Fruit fly (Drosophila melanogaster) whole organism, adult: Measurements from ENCODE around the gene Cpr97Ea.

ENCODE experiments used
- CG11617 ChIP-seq: fragments of 200-800 bp; sonication (Bioruptor generic); optimal IDR thresholded peaks from 2 replicates; lab custom pipeline; 2017; ENCODE audit warnings: mild to moderate bottlenecking, missing biosample characterization, missing genetic modification reagents, missing genetic modification characterization
- CG12768 ChIP-seq: fragments of 200-800 bp; sonication (Bioruptor generic); optimal IDR thresholded peaks from 2 replicates; lab custom pipeline; 2017; ENCODE audit warnings: missing biosample characterization, missing genetic modification characterization, mild to moderate bottlenecking, moderate library complexity, missing genetic modification reagents
- CG14711 ChIP-seq: fragments of 200-800 bp; sonication (Bioruptor generic); optimal IDR thresholded peaks from 2 replicates; lab custom pipeline; 2018; ENCODE audit warnings: missing biosample characterization, mild to moderate bottlenecking, missing genetic modification characterization, moderate library complexity
- CG1620 ChIP-seq: fragments of 200-800 bp; sonication (Bioruptor generic); optimal IDR thresholded peaks from 2 replicates; lab custom pipeline; 2016; ENCODE audit warnings: missing biosample characterization, missing genetic modification characterization
- CG33017 ChIP-seq: fragments of 200-800 bp; sonication (Bioruptor generic); optimal IDR thresholded peaks from 2 replicates; lab custom pipeline; 2018; ENCODE audit warnings: missing biosample characterization, mild to moderate bottlenecking, missing genetic modification characterization, moderate library complexity
- CG5204 ChIP-seq: fragments of 200-800 bp; sonication (Bioruptor generic); optimal IDR thresholded peaks from 2 replicates; lab custom pipeline; 2016; ENCODE audit warnings: missing biosample characterization, missing genetic modification characterization
- CG7045 ChIP-seq: fragments of 200-800 bp; sonication (Bioruptor generic); optimal IDR thresholded peaks from 2 replicates; lab custom pipeline; 2017; ENCODE audit warnings: missing biosample characterization, mild to moderate bottlenecking, missing genetic modification characterization
- CG7101 ChIP-seq: fragments of 200-800 bp; sonication (Bioruptor generic); optimal IDR thresholded peaks from 2 replicates; lab custom pipeline; 2018; ENCODE audit warnings: missing biosample characterization, mild to moderate bottlenecking, missing genetic modification characterization, moderate library complexity
- Clk ChIP-seq: fragments of 200-800 bp; sonication (Bioruptor generic); optimal IDR thresholded peaks from 2 replicates; lab custom pipeline; 2017; ENCODE audit warnings: missing biosample characterization, missing genetic modification characterization
- Crg-1 ChIP-seq: fragments of 200-800 bp; sonication (Bioruptor generic); optimal IDR thresholded peaks from 2 replicates; lab custom pipeline; 2016; ENCODE audit warnings: missing biosample characterization, missing genetic modification characterization
- Hr96 ChIP-seq: fragments of 200-800 bp; sonication (Bioruptor generic); optimal IDR thresholded peaks from 2 replicates; lab custom pipeline; 2016; ENCODE audit warnings: missing biosample characterization, missing genetic modification characterization
- Mnt ChIP-seq: fragments of 200-800 bp; sonication (Bioruptor generic); optimal IDR thresholded peaks from 2 replicates; lab custom pipeline; 2016; ENCODE audit warnings: missing biosample characterization, mild to moderate bottlenecking, missing genetic modification characterization
- bab1 ChIP-seq: fragments of 200-800 bp; sonication (Bioruptor generic); optimal IDR thresholded peaks from 3 replicates; lab custom pipeline; 2019; ENCODE audit warnings: missing biosample characterization, mild to moderate bottlenecking, missing genetic modification characterization, moderate library complexity
- cic ChIP-seq: fragments of 200-800 bp; sonication (Bioruptor generic); optimal IDR thresholded peaks from 2 replicates; lab custom pipeline; 2017; ENCODE audit warnings: missing biosample characterization, mild to moderate bottlenecking, missing genetic modification characterization, moderate library complexity
- cnc ChIP-seq, 2 experiments: fragments of >200 bp; optimal IDR thresholded peaks; 2 replicates each; lab custom pipeline; 2017
- kay ChIP-seq: fragments of 200-800 bp; sonication (Bioruptor generic); peaks from one replicate; lab custom pipeline; 2016; ENCODE audit warnings: missing biosample characterization, missing genetic modification characterization, borderline replicate concordance
- ovo ChIP-seq: fragments of 200-800 bp; sonication (Bioruptor generic); optimal IDR thresholded peaks from 2 replicates; lab custom pipeline; 2016; ENCODE audit warnings: missing biosample characterization, missing genetic modification characterization
- pad ChIP-seq: fragments of 200-800 bp; sonication (Bioruptor generic); optimal IDR thresholded peaks from 3 replicates; lab custom pipeline; 2017; ENCODE audit warnings: missing biosample characterization, missing genetic modification characterization, mild to moderate bottlenecking, moderate library complexity, missing genetic modification reagents
- toe ChIP-seq: fragments of 200-800 bp; sonication (Bioruptor generic); optimal IDR thresholded peaks from 2 replicates; lab custom pipeline; 2016; ENCODE audit warnings: missing biosample characterization, missing genetic modification characterization

Cpr97Ea gene

dm6 chr3R:27082752-27083151 is 4.8 kb downstream of the Cpr97Ea start:
- no peak for TF ChIP-seq CG11617 (GFP tag; lab: Kevin White, UChicago)
- no peak for TF ChIP-seq CG7045
- TF ChIP-seq kay (GFP tag; lab: Kevin White, UChicago): no peak
- no peak for TF ChIP-seq bab1 (GFP tag; lab: Kevin White, UChicago)
- TF ChIP-seq CG5204: no peak
- TF ChIP-seq pad (GFP tag; lab: Kevin White, UChicago): no peak
- TF ChIP-seq CG14711 (tag; lab: Kevin White, UChicago): no peak

dm6 chr3R:27076618-27077017 is 11.0 kb downstream of the Cpr97Ea start:
- TF ChIP-seq CG7045 (no peak), CG12768 (GFP tag; lab: Kevin White, UChicago) (no peak), CG14711 (tag; lab: Kevin White, UChicago) (no peak), bab1 (GFP tag; lab: Kevin White, UChicago) (no peak), cnc (optimal IDR thresholded peaks at IDR 0.05; lab: Kevin White, UChicago) (no peak), CG1620 (GFP tag; lab: Kevin White, UChicago) (no peak), CG11617 (GFP tag; lab: Kevin White, UChicago) (no peak), pad (GFP tag; lab: Kevin White, UChicago) (no peak), Hr96 (GFP tag; lab: Kevin White, UChicago) (no peak), cic (GFP tag; lab: Kevin White, UChicago) (no peak), CG33017 (no peak), kay (GFP tag; lab: Kevin White, UChicago) (no peak), Clk (no peak), Crg-1 (no peak), toe (no peak), Mnt (no peak), ovo (GFP tag; lab: Kevin White, UChicago) (no peak)

DNA sequence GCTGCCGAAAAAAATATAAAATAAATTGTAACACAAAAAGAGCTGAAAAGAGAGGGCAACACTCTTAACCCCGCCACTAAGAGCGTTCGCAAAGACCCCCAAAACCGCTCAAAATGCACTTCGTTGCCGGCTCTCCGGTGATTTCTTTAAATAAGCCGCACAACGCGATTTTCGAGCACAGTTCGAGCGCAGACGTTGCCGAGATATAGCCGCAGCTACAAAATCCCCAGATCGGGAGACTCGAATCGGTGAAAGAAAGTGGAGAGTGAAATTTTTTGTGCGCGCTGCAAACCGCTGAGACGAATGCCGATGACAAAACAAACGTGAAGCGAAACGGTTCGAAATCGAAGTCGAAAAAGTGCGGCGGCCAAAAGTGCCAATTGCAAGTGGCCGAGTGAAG is 11.9 kb downstream of the Cpr97Ea start, which contains the start of gene CG14257:
Gene CG14257, plus strand, starts transcription at position 177 of the 400 bp plus-strand sequence.
- TF ChIP-seq ovo (GFP tag; lab: Kevin White, UChicago): no peak
- TF ChIP-seq Clk: no peak
- no peak for TF ChIP-seq CG7101 (tag; lab: Kevin White, UChicago)
- no peak for TF ChIP-seq bab1 (GFP tag; lab: Kevin White, UChicago)
- TF ChIP-seq CG33017: no peak
- no peak for TF ChIP-seq toe
- TF ChIP-seq Crg-1: no peak

dm6 chr3R:27070906-27071498 is 16.6 kb downstream of the Cpr97Ea start:
- TF ChIP-seq pad (GFP tag; lab: Kevin White, UChicago): no peak
- no peak for TF ChIP-seq CG7101 (tag; lab: Kevin White, UChicago)
- TF ChIP-seq bab1 (GFP tag; lab: Kevin White, UChicago): no peak
- TF ChIP-seq kay (GFP tag; lab: Kevin White, UChicago): peak; percentile 69
- TF ChIP-seq Mnt: no peak
- TF ChIP-seq Clk: no peak
- TF ChIP-seq CG7045: no peak
- no peak for TF ChIP-seq ovo (GFP tag; lab: Kevin White, UChicago)
- TF ChIP-seq Hr96 (GFP tag; lab: Kevin White, UChicago): no peak
- TF ChIP-seq cic (GFP tag; lab: Kevin White, UChicago): no peak
- peak; percentile 14 for TF ChIP-seq CG12768 (GFP tag; lab: Kevin White, UChicago)
- no peak for TF ChIP-seq CG11617 (GFP tag; lab: Kevin White, UChicago)
- TF ChIP-seq Crg-1: no peak

dm6 chr3R:27069810-27070625 is 17.6 kb downstream of the Cpr97Ea start, which contains the start of gene spz:
Gene spz (minus strand): TSS chr3R:27070070.
- TF ChIP-seq CG33017 (no peak), pad (GFP tag; lab: Kevin White, UChicago) (peak; percentile 46), Crg-1 (no peak), CG12768 (GFP tag; lab: Kevin White, UChicago) (peak; percentile 11), bab1 (GFP tag; lab: Kevin White, UChicago) (peak; percentile 31), Clk (no peak), Mnt (no peak), CG14711 (tag; lab: Kevin White, UChicago) (no peak), Hr96 (GFP tag; lab: Kevin White, UChicago) (no peak), ovo (GFP tag; lab: Kevin White, UChicago) (peak; percentile 40)

- TF ChIP-seq CG7045: no peak
- TF ChIP-seq CG5204: no peak
- TF ChIP-seq kay (GFP tag; lab: Kevin White, UChicago): peak; percentile 75
- no peak for TF ChIP-seq cnc (optimal IDR thresholded peaks at IDR 0.05; lab: Kevin White, UChicago)
Observed at dm6 chr3R:27069201-27069600, 18.4 kb downstream of the Cpr97Ea start.

DNA sequence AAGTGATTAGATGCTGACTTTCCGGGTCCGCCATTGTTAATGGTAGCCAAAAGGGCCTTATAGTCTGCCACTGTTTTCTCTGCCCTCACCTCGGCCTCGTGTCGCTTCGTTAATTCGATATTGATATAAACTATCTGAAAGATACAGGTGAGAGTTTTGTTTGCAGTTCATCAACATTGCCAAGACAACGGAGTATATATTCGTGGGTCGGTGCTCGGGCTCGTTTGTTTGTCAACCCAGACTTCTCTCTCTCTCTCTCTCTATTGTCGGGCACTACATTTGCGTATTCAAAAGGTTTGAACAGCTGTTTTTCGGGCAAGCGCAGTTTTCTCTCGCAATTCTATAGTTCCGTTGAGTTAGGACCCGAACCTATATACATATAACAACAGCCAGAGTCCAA is 20.2 kb downstream of the Cpr97Ea start:
- TF ChIP-seq CG14711 (tag; lab: Kevin White, UChicago) (peak; percentile 8), CG11617 (GFP tag; lab: Kevin White, UChicago) (no peak)
